Fruit fly (Drosophila melanogaster) whole organism, prepupa: Measurements from ENCODE around the gene Shmt.
A peak's percentile ranks its signal among the peaks of the same experiment; 100 is the strongest.

Source experiments
- Blimp-1 ChIP-seq: fragments of 200-800 bp; sonication (Bioruptor generic); optimal IDR thresholded peaks from 3 replicates; lab custom pipeline; 2017; ENCODE audit warnings: missing biosample characterization, missing genetic modification characterization, mild to moderate bottlenecking, moderate library complexity, missing genetic modification reagents
- CG10669 ChIP-seq: fragments of 200-800 bp; sonication (Bioruptor generic); optimal IDR thresholded peaks from 3 replicates; lab custom pipeline; 2018; ENCODE audit warnings: missing biosample characterization, mild to moderate bottlenecking, missing genetic modification characterization, moderate library complexity
- CG11294 ChIP-seq: fragments of 200-800 bp; sonication (Bioruptor generic); IDR thresholded peaks from 2 replicates; pipeline ENCODE4 v1.3.6; 2022; ENCODE audit warnings: missing biosample characterization, missing genetic modification characterization
- CG11902 ChIP-seq: fragments of 200-800 bp; sonication (Bioruptor generic); optimal IDR thresholded peaks from 3 replicates; lab custom pipeline; 2016; ENCODE audit warnings: missing biosample characterization, missing genetic modification characterization
- CG1621 ChIP-seq: fragments of 200-800 bp; sonication (Bioruptor generic); optimal IDR thresholded peaks from 3 replicates; lab custom pipeline; 2018; ENCODE audit warnings: missing biosample characterization, mild to moderate bottlenecking, missing genetic modification characterization
- CG16779 ChIP-seq: fragments of 200-800 bp; sonication (Bioruptor generic); optimal IDR thresholded peaks from 3 replicates; lab custom pipeline; 2017; ENCODE audit warnings: missing biosample characterization, mild to moderate bottlenecking, missing genetic modification characterization
- CG3032 ChIP-seq: fragments of 200-800 bp; optimal IDR thresholded peaks from 2 replicates; lab custom pipeline; 2019; ENCODE audit warnings: missing biosample characterization, mild to moderate bottlenecking, missing genetic modification characterization, moderate library complexity
- CG31627 ChIP-seq: fragments of 200-800 bp; sonication (Bioruptor generic); optimal IDR thresholded peaks from 3 replicates; lab custom pipeline; 2016; ENCODE audit warnings: missing biosample characterization, missing genetic modification characterization
- CG32006 ChIP-seq: fragments of 200-800 bp; sonication (Bioruptor generic); optimal IDR thresholded peaks from 3 replicates; lab custom pipeline; 2017; ENCODE audit warnings: missing biosample characterization, mild to moderate bottlenecking, missing genetic modification characterization
- CG34406 ChIP-seq: fragments of 200-800 bp; sonication (Bioruptor generic); optimal IDR thresholded peaks from 3 replicates; lab custom pipeline; 2016; ENCODE audit warnings: missing biosample characterization, missing genetic modification characterization
- CG3919 ChIP-seq: fragments of 200-800 bp; sonication (Bioruptor generic); optimal IDR thresholded peaks from 3 replicates; lab custom pipeline; 2016; ENCODE audit warnings: missing biosample characterization, missing genetic modification characterization
- CG4318 ChIP-seq: fragments of 200-800 bp; sonication (Bioruptor generic); optimal IDR thresholded peaks from 3 replicates; lab custom pipeline; 2017; ENCODE audit warnings: missing biosample characterization, mild to moderate bottlenecking, missing genetic modification characterization
- CG6163 ChIP-seq: fragments of 200-800 bp; sonication (Bioruptor generic); IDR thresholded peaks from 3 replicates; pipeline ENCODE4 v1.3.6; 2022; ENCODE audit warnings: missing biosample characterization, missing genetic modification characterization
- CG6276 ChIP-seq: fragments of 200-800 bp; sonication (Bioruptor generic); optimal IDR thresholded peaks from 2 replicates; lab custom pipeline; 2017; ENCODE audit warnings: missing biosample characterization, mild to moderate bottlenecking, missing genetic modification characterization
- CG6792 ChIP-seq: fragments of 200-800 bp; sonication (Bioruptor generic); optimal IDR thresholded peaks from 3 replicates; lab custom pipeline; 2016; ENCODE audit warnings: missing biosample characterization, missing genetic modification characterization
- CG6854 ChIP-seq: fragments of 200-800 bp; sonication (Bioruptor generic); optimal IDR thresholded peaks from 2 replicates; lab custom pipeline; 2017; ENCODE audit warnings: missing biosample characterization, mild to moderate bottlenecking, missing genetic modification characterization
- CG7368 ChIP-seq: fragments of 200-800 bp; sonication (Bioruptor generic); optimal IDR thresholded peaks from 3 replicates; lab custom pipeline; 2016; ENCODE audit warnings: missing biosample characterization, missing genetic modification characterization
- CG8119 ChIP-seq: fragments of 200-800 bp; sonication (Bioruptor generic); IDR thresholded peaks from 3 replicates; pipeline ENCODE4 v1.3.6; 2022; ENCODE audit warnings: missing biosample characterization, missing genetic modification characterization
- CG8319 ChIP-seq: fragments of 200-800 bp; sonication (Bioruptor generic); optimal IDR thresholded peaks from 3 replicates; lab custom pipeline; 2016; ENCODE audit warnings: missing biosample characterization, missing genetic modification characterization
- CG8632 ChIP-seq: fragments of 200-800 bp; sonication (Bioruptor generic); optimal IDR thresholded peaks from 3 replicates; lab custom pipeline; 2016; ENCODE audit warnings: missing biosample characterization, missing genetic modification characterization
- CG9139 ChIP-seq: fragments of 200-800 bp; sonication (Bioruptor generic); optimal IDR thresholded peaks from 3 replicates; lab custom pipeline; 2017; ENCODE audit warnings: missing biosample characterization, mild to moderate bottlenecking, missing genetic modification characterization
- Eip75B ChIP-seq: fragments of 200-800 bp; sonication (Bioruptor generic); optimal IDR thresholded peaks from 3 replicates; lab custom pipeline; 2016; ENCODE audit warnings: missing biosample characterization, missing genetic modification characterization
- Eip78C ChIP-seq: fragments of 200-800 bp; sonication (Bioruptor generic); peaks from one replicate; lab custom pipeline; 2016; ENCODE audit warnings: missing biosample characterization, missing genetic modification characterization
- Ets21C ChIP-seq: fragments of 200-800 bp; sonication (Bioruptor generic); optimal IDR thresholded peaks from 3 replicates; lab custom pipeline; 2016; ENCODE audit warnings: missing biosample characterization, missing genetic modification characterization
- Ets96B ChIP-seq: fragments of 200-800 bp; optimal IDR thresholded peaks from 2 replicates; lab custom pipeline; 2019; ENCODE audit warnings: missing biosample characterization, mild to moderate bottlenecking, missing genetic modification characterization, moderate library complexity
- Gug ChIP-seq: fragments of 200-800 bp; sonication (Bioruptor generic); IDR thresholded peaks from 2 replicates; pipeline ENCODE4 v1.3.6; 2022; ENCODE audit warnings: missing biosample characterization, missing genetic modification characterization
- Hr39 ChIP-seq: fragments of 200-800 bp; sonication (Bioruptor generic); optimal IDR thresholded peaks from 2 replicates; lab custom pipeline; 2016; ENCODE audit warnings: missing biosample characterization, missing genetic modification characterization
- Hr4 ChIP-seq: fragments of 200-800 bp; sonication (Bioruptor generic); optimal IDR thresholded peaks from 3 replicates; lab custom pipeline; 2016; ENCODE audit warnings: missing biosample characterization, missing genetic modification characterization
- Met ChIP-seq: fragments of 200-800 bp; sonication (Bioruptor generic); optimal IDR thresholded peaks from 3 replicates; lab custom pipeline; 2016; ENCODE audit warnings: missing biosample characterization, missing genetic modification characterization
- OdsH ChIP-seq: fragments of 200-800 bp; sonication (Bioruptor generic); optimal IDR thresholded peaks from 3 replicates; lab custom pipeline; 2016; ENCODE audit warnings: missing biosample characterization, missing genetic modification characterization
- Smox ChIP-seq: fragments of 200-800 bp; sonication (Bioruptor generic); optimal IDR thresholded peaks from 3 replicates; lab custom pipeline; 2016; ENCODE audit warnings: missing biosample characterization, missing genetic modification characterization
- Sox102F ChIP-seq: fragments of 200-800 bp; sonication (Bioruptor generic); optimal IDR thresholded peaks from 2 replicates; lab custom pipeline; 2016; ENCODE audit warnings: missing biosample characterization, mild to moderate bottlenecking, missing genetic modification characterization
- Sox15 ChIP-seq: fragments of 200-800 bp; sonication (Bioruptor generic); optimal IDR thresholded peaks from 3 replicates; lab custom pipeline; 2016; ENCODE audit warnings: missing biosample characterization, missing genetic modification characterization
- achi ChIP-seq: fragments of 200-800 bp; sonication (Bioruptor generic); optimal IDR thresholded peaks from 3 replicates; lab custom pipeline; 2016; ENCODE audit warnings: missing biosample characterization, missing genetic modification characterization
- acj6 ChIP-seq: fragments of 200-800 bp; sonication (Bioruptor generic); optimal IDR thresholded peaks from 3 replicates; lab custom pipeline; 2016; ENCODE audit warnings: missing biosample characterization, missing genetic modification characterization
- cyc ChIP-seq: fragments of 200-800 bp; sonication (Bioruptor generic); optimal IDR thresholded peaks from 3 replicates; lab custom pipeline; 2016; ENCODE audit warnings: missing biosample characterization, missing genetic modification characterization
- dac ChIP-seq: fragments of 200-800 bp; sonication (Bioruptor generic); optimal IDR thresholded peaks from 2 replicates; lab custom pipeline; 2017; ENCODE audit warnings: missing biosample characterization, mild to moderate bottlenecking, missing genetic modification characterization
- eg ChIP-seq: fragments of 200-800 bp; sonication (Bioruptor generic); IDR thresholded peaks from 3 replicates; pipeline ENCODE4 v1.3.6; 2022; ENCODE audit warnings: missing biosample characterization, missing genetic modification characterization
- esn ChIP-seq: fragments of 200-800 bp; sonication (Bioruptor generic); optimal IDR thresholded peaks from 2 replicates; lab custom pipeline; 2016; ENCODE audit warnings: missing biosample characterization, mild to moderate bottlenecking, missing genetic modification characterization, moderate library complexity
- fd59A ChIP-seq: fragments of 200-800 bp; sonication (Bioruptor generic); optimal IDR thresholded peaks from 2 replicates; lab custom pipeline; 2017; ENCODE audit warnings: missing biosample characterization, mild to moderate bottlenecking, missing genetic modification characterization, missing genetic modification reagents
- fd85E ChIP-seq: fragments of 200-800 bp; sonication (Bioruptor generic); optimal IDR thresholded peaks from 3 replicates; lab custom pipeline; 2016; ENCODE audit warnings: missing biosample characterization, missing genetic modification characterization
- fkh ChIP-seq: fragments of 200-800 bp; sonication (Bioruptor generic); optimal IDR thresholded peaks from 3 replicates; lab custom pipeline; 2017; ENCODE audit warnings: missing biosample characterization, mild to moderate bottlenecking, missing genetic modification characterization, moderate library complexity
- net ChIP-seq: fragments of 200-800 bp; sonication (Bioruptor generic); optimal IDR thresholded peaks from 3 replicates; lab custom pipeline; 2016; ENCODE audit warnings: missing biosample characterization, missing genetic modification characterization
- pdm3 ChIP-seq: fragments of 200-800 bp; sonication (Bioruptor generic); optimal IDR thresholded peaks from 3 replicates; lab custom pipeline; 2016; ENCODE audit warnings: missing biosample characterization, missing genetic modification characterization
- salr ChIP-seq, 2 experiments: fragments of 200-800 bp; sonication (Bioruptor generic); optimal IDR thresholded peaks; 3 replicates each; lab custom pipeline; 2016 to 2018; ENCODE audit warnings: missing biosample characterization in 2 of 2, missing genetic modification characterization in 2 of 2, mild to moderate bottlenecking in 1 of 2
- spab ChIP-seq: fragments of 200-800 bp; sonication (Bioruptor generic); optimal IDR thresholded peaks from 2 replicates; lab custom pipeline; 2017; ENCODE audit warnings: missing biosample characterization, mild to moderate bottlenecking, missing genetic modification characterization, missing genetic modification reagents
- ss ChIP-seq, 2 experiments: fragments of 200-800 bp; sonication (Bioruptor generic); optimal IDR thresholded peaks; 2 replicates in 1 of 2; 3 replicates in 1 of 2; lab custom pipeline; 2017 to 2018; ENCODE audit warnings: mild to moderate bottlenecking in 2 of 2, missing biosample characterization in 2 of 2, missing genetic modification characterization in 2 of 2, moderate library complexity in 1 of 2
- svp ChIP-seq: fragments of 200-800 bp; sonication (Bioruptor generic); peaks from one replicate; lab custom pipeline; 2016; ENCODE audit warnings: missing biosample characterization, missing genetic modification characterization
- topi ChIP-seq: fragments of 200-800 bp; sonication (Bioruptor generic); optimal IDR thresholded peaks from 3 replicates; lab custom pipeline; 2016; ENCODE audit warnings: missing biosample characterization, missing genetic modification characterization
- vri ChIP-seq: fragments of 200-800 bp; sonication (Bioruptor generic); optimal IDR thresholded peaks from 3 replicates; lab custom pipeline; 2016; ENCODE audit warnings: missing biosample characterization, mild to moderate bottlenecking, missing genetic modification characterization

Shmt gene

dm6 chrX:5891666-5892444 lies 24.7 kb downstream of the Shmt start:
- TF ChIP-seq Hr39 (GFP tag; lab: Kevin White, UChicago) (peak; percentile 66), Smox (peak; percentile 49), CG3032 (tag; lab: Kevin White, UChicago) (no peak), acj6 (peak; percentile 52), ss (GFP tag; optimal IDR thresholded peaks at IDR 0.05; lab: Kevin White, UChicago) (peak in 1 of 2 experiments; percentile 13), CG3919 (GFP tag; lab: Kevin White, UChicago) (peak; percentile 64), topi (GFP tag; lab: Kevin White, UChicago) (peak; percentile 59), CG8319 (GFP tag; lab: Kevin White, UChicago) (no peak), cyc (GFP tag; lab: Kevin White, UChicago) (peak; percentile 34), CG4318 (GFP tag; lab: Kevin White, UChicago) (peak; percentile 64), esn (peak; percentile 70), CG16779 (tag; lab: Kevin White, UChicago) (no peak), fd59A (GFP tag; lab: Kevin White, UChicago) (peak; percentile 16), CG32006 (GFP tag; lab: Kevin White, UChicago) (peak; percentile 73), CG34406 (peak; percentile 36), Blimp-1 (GFP tag; lab: Kevin White, UChicago) (no peak), Sox102F (peak; percentile 43), CG9139 (GFP tag; lab: Kevin White, UChicago) (no peak), CG10669 (GFP tag; lab: Kevin White, UChicago) (peak; percentile 3), Ets21C (GFP tag; lab: Kevin White, UChicago) (peak; percentile 36), Ets96B (tag; lab: Kevin White, UChicago) (peak; percentile 17), spab (GFP tag; lab: Kevin White, UChicago) (no peak), pdm3 (GFP tag; lab: Kevin White, UChicago) (peak; percentile 70), Sox15 (GFP tag; lab: Kevin White, UChicago) (peak; percentile 6), Eip78C (peak; percentile 82), Met (GFP tag; lab: Kevin White, UChicago) (peak; percentile 66), CG6163 (GFP tag; lab: Robert Waterston, UW) (peak; percentile 76), salr (GFP tag; optimal IDR thresholded peaks at IDR 0.05; lab: Kevin White, UChicago) (peak in 1 of 2 experiments; percentile 57), net (GFP tag; lab: Kevin White, UChicago) (peak; percentile 61), eg (peak; percentile 81), vri (GFP tag; lab: Kevin White, UChicago) (peak; percentile 62), Eip75B (GFP tag; lab: Kevin White, UChicago) (peak; percentile 44), CG6792 (GFP tag; lab: Kevin White, UChicago) (peak; percentile 37), CG7368 (GFP tag; lab: Kevin White, UChicago) (peak; percentile 9), CG31627 (peak; percentile 61), Hr4 (peak; percentile 50), CG1621 (tag; lab: Kevin White, UChicago) (no peak), svp (GFP tag; lab: Kevin White, UChicago) (peak; percentile 84), achi (peak; percentile 56), CG8632 (GFP tag; lab: Kevin White, UChicago) (no peak), CG11294 (GFP tag; lab: Robert Waterston, UW) (0 out of 2 replicates have a peak, but pooled peaks have one; percentile 22), CG11902 (GFP tag; lab: Kevin White, UChicago) (no peak), fd85E (GFP tag; lab: Kevin White, UChicago) (no peak), CG6276 (peak; percentile 38), Gug (GFP tag; lab: Robert Waterston, UW) (peak; percentile 58), CG6854 (GFP tag; lab: Kevin White, UChicago) (no peak), fkh (GFP tag; lab: Kevin White, UChicago) (peak; percentile 1), dac (GFP tag; lab: Kevin White, UChicago) (peak; percentile 23), CG8119 (GFP tag; lab: Robert Waterston, UW) (peak; percentile 62; the same call in 2 of the 3 replicates), OdsH (peak; percentile 55)
